Worm (Caenorhabditis elegans) whole organism, young adult: ENCODE data around the gene B0507.8.

Experiments used
- C17E4.6 ChIP-seq: fragments of 200-800 bp; sonication (Bioruptor generic); IDR thresholded peaks from 2 replicates; pipeline ENCODE4 v1.3.6; 2022; ENCODE audit warnings: missing genetic modification reagents, missing genetic modification characterization, missing compliant biosample characterization
- ZK185.1 ChIP-seq: sonication (generic microtip); optimal IDR thresholded peaks from 2 replicates; lab custom pipeline; 2016; ENCODE audit warnings: mild to moderate bottlenecking, missing genetic modification characterization, missing compliant biosample characterization; ENCODE audit not compliant: poor library complexity, severe bottlenecking
- dpl-1 ChIP-seq: fragments of 150-350 bp; optimal IDR thresholded peaks from 2 replicates; lab custom pipeline; 2014; ENCODE audit warnings: missing biosample characterization, missing genetic modification reagents, missing genetic modification characterization
- ets-4 ChIP-seq: fragments of 200-800 bp; sonication (Bioruptor generic); optimal IDR thresholded peaks from 2 replicates; lab custom pipeline; 2018; ENCODE audit warnings: mild to moderate bottlenecking, missing genetic modification characterization, missing compliant biosample characterization
- lir-1 ChIP-seq: fragments of 200-800 bp; sonication (Bioruptor generic); conservative IDR thresholded peaks from 2 replicates; pipeline ENCODE4 v1.3.6; 2022; ENCODE audit warnings: missing genetic modification reagents, missing genetic modification characterization, missing compliant biosample characterization
- tbx-9 ChIP-seq: sonication (generic microtip); optimal IDR thresholded peaks from 2 replicates; lab custom pipeline; 2016; ENCODE audit warnings: borderline replicate concordance, missing genetic modification characterization, inconsistent platforms, missing compliant biosample characterization

- TF ChIP-seq C17E4.6, result no peak
- TF ChIP-seq dpl-1 (GFP tag; lab: Kevin White, UChicago), result no peak
- no peak for TF ChIP-seq tbx-9
- no peak for TF ChIP-seq ZK185.1 (tag; lab: Kevin White, UChicago)
- no peak for TF ChIP-seq lir-1
- no peak for TF ChIP-seq ets-4 (GFP tag; lab: Kevin White, UChicago)
Observed at ce11 chrV:8767493-8767892, 4.7 kb upstream of the B0507.8 start.
